Fruit fly (Drosophila melanogaster) whole organism, embryonic: ENCODE data around the gene NK7.1.

Experiments
- Ada2b ChIP-seq: fragments of 200-800 bp; sonication (Bioruptor generic); IDR thresholded peaks from 2 replicates; pipeline ENCODE4 v1.3.6; 2022; ENCODE audit warnings: missing biosample characterization, missing genetic modification characterization
- Atf-2 ChIP-seq: fragments of 200-800 bp; sonication (Bioruptor generic); optimal IDR thresholded peaks from 2 replicates; lab custom pipeline; 2016; ENCODE audit warnings: missing biosample characterization, missing genetic modification characterization
- CG10366 ChIP-seq: fragments of 200-800 bp; sonication (Bioruptor generic); IDR thresholded peaks from 2 replicates; pipeline ENCODE4 v1.3.6; 2022; ENCODE audit warnings: missing biosample characterization, missing genetic modification characterization
- CG10979 ChIP-seq: fragments of 200-800 bp; sonication (Bioruptor generic); optimal IDR thresholded peaks from 2 replicates; lab custom pipeline; 2018; ENCODE audit warnings: missing biosample characterization, mild to moderate bottlenecking, missing genetic modification characterization, moderate library complexity
- CG12391 ChIP-seq: fragments of 200-800 bp; sonication (Bioruptor generic); optimal IDR thresholded peaks from 3 replicates; lab custom pipeline; 2018; ENCODE audit warnings: missing biosample characterization, mild to moderate bottlenecking, missing genetic modification characterization, moderate library complexity
- CG12769 ChIP-seq: fragments of 200-800 bp; sonication (Bioruptor generic); optimal IDR thresholded peaks from 2 replicates; lab custom pipeline; 2019; ENCODE audit warnings: missing biosample characterization, mild to moderate bottlenecking, missing genetic modification characterization, moderate library complexity
- CG13775 ChIP-seq: fragments of 200-800 bp; sonication (Bioruptor generic); optimal IDR thresholded peaks from 3 replicates; lab custom pipeline; 2017; ENCODE audit warnings: missing biosample characterization, mild to moderate bottlenecking, missing genetic modification characterization
- CG13894 ChIP-seq: fragments of 200-800 bp; sonication (Bioruptor generic); optimal IDR thresholded peaks from 3 replicates; lab custom pipeline; 2018; ENCODE audit warnings: missing biosample characterization, mild to moderate bottlenecking, missing genetic modification characterization, moderate library complexity
- CG15269 ChIP-seq: fragments of 200-800 bp; sonication (Bioruptor generic); optimal IDR thresholded peaks from 2 replicates; lab custom pipeline; 2018; ENCODE audit warnings: missing biosample characterization, mild to moderate bottlenecking, missing genetic modification characterization, moderate library complexity
- CG17385 ChIP-seq: fragments of 200-800 bp; sonication (Bioruptor generic); optimal IDR thresholded peaks from 3 replicates; lab custom pipeline; 2018; ENCODE audit warnings: missing biosample characterization, mild to moderate bottlenecking, missing genetic modification characterization
- CG17612 ChIP-seq: fragments of 200-800 bp; sonication (Bioruptor generic); IDR thresholded peaks from 2 replicates; pipeline ENCODE4 v1.3.6; 2022; ENCODE audit warnings: missing biosample characterization, missing genetic modification characterization
- CG17829 ChIP-seq: fragments of 200-800 bp; optimal IDR thresholded peaks from 2 replicates; lab custom pipeline; 2019; ENCODE audit warnings: missing biosample characterization, mild to moderate bottlenecking, missing genetic modification characterization, moderate library complexity
- CG18262 ChIP-seq: fragments of 200-800 bp; optimal IDR thresholded peaks from 3 replicates; lab custom pipeline; 2019; ENCODE audit warnings: missing biosample characterization, mild to moderate bottlenecking, missing genetic modification characterization, moderate library complexity
- CG31365 ChIP-seq: fragments of 200-800 bp; sonication (Bioruptor generic); optimal IDR thresholded peaks from 2 replicates; lab custom pipeline; 2018; ENCODE audit warnings: missing biosample characterization, mild to moderate bottlenecking, missing genetic modification characterization
- CG3847 ChIP-seq: fragments of 200-800 bp; sonication (Bioruptor generic); IDR thresholded peaks from 2 replicates; pipeline ENCODE4 v1.3.6; 2022; ENCODE audit warnings: missing biosample characterization, missing genetic modification characterization
- CG4854 ChIP-seq: fragments of 200-800 bp; sonication (Bioruptor generic); optimal IDR thresholded peaks from 2 replicates; lab custom pipeline; 2016; ENCODE audit warnings: missing biosample characterization, missing genetic modification characterization, inconsistent platforms
- CG6683 ChIP-seq: fragments of 200-800 bp; sonication (Bioruptor generic); optimal IDR thresholded peaks from 2 replicates; lab custom pipeline; 2017; ENCODE audit warnings: missing biosample characterization, mild to moderate bottlenecking, missing genetic modification characterization, missing genetic modification reagents
- CG7556 ChIP-seq: fragments of 200-800 bp; sonication (Bioruptor generic); optimal IDR thresholded peaks from 2 replicates; lab custom pipeline; 2017; ENCODE audit warnings: missing biosample characterization, mild to moderate bottlenecking, missing genetic modification characterization
- CG8924 ChIP-seq: fragments of 200-800 bp; optimal IDR thresholded peaks from 3 replicates; lab custom pipeline; 2019; ENCODE audit warnings: missing biosample characterization, mild to moderate bottlenecking, missing genetic modification characterization, moderate library complexity
- CG9609 ChIP-seq: fragments of 200-800 bp; sonication (Bioruptor generic); optimal IDR thresholded peaks from 3 replicates; lab custom pipeline; 2016; ENCODE audit warnings: missing biosample characterization, missing genetic modification characterization
- CG9797 ChIP-seq: fragments of 200-800 bp; sonication (Bioruptor generic); optimal IDR thresholded peaks from 3 replicates; lab custom pipeline; 2018; ENCODE audit warnings: missing biosample characterization, mild to moderate bottlenecking, missing genetic modification characterization
- Camta ChIP-seq: fragments of 200-800 bp; sonication (Bioruptor generic); optimal IDR thresholded peaks from 2 replicates; lab custom pipeline; 2016; ENCODE audit warnings: missing biosample characterization, missing genetic modification characterization
- Dip3 ChIP-seq: fragments of 200-800 bp; sonication (Bioruptor generic); optimal IDR thresholded peaks from 3 replicates; lab custom pipeline; 2016; ENCODE audit warnings: missing biosample characterization, missing genetic modification characterization
- Dll ChIP-seq: fragments of 200-800 bp; sonication (Bioruptor generic); IDR thresholded peaks from 4 replicates; pipeline ENCODE4 v1.3.6; 2022; ENCODE audit warnings: missing biosample characterization, missing genetic modification characterization; ENCODE audit not compliant: partially characterized antibody
- Doc2 ChIP-seq: fragments of 200-800 bp; sonication (Bioruptor generic); IDR thresholded peaks from 2 replicates; pipeline ENCODE4 v1.3.6; 2022; ENCODE audit warnings: missing biosample characterization, missing genetic modification characterization
- Drgx ChIP-seq: fragments of 200-800 bp; sonication (Bioruptor generic); IDR thresholded peaks from 2 replicates; pipeline ENCODE4 v1.3.6; 2022; ENCODE audit warnings: missing biosample characterization, missing genetic modification characterization
- E2f1 ChIP-seq: fragments of 200-800 bp; sonication (Bioruptor generic); IDR thresholded peaks from 2 replicates; pipeline ENCODE4 v1.3.6; 2022; ENCODE audit warnings: missing biosample characterization, missing genetic modification characterization
- Hr78 ChIP-seq, 2 experiments: fragments of 200-800 bp in 1 of 2; fragments of >200 bp in 1 of 2; sonication (Bioruptor generic) in 1 of 2; optimal IDR thresholded peaks; 2 replicates each; lab custom pipeline; 2017 to 2019; ENCODE audit warnings: missing biosample characterization in 2 of 2, missing genetic modification characterization in 2 of 2, mild to moderate bottlenecking in 1 of 2, moderate library complexity in 1 of 2
- Lim3 ChIP-seq: fragments of 200-800 bp; sonication (Bioruptor generic); IDR thresholded peaks from 2 replicates; pipeline ENCODE4 v1.3.6; 2022; ENCODE audit warnings: missing biosample characterization, missing genetic modification characterization
- NK7.1 ChIP-seq: fragments of 200-800 bp; sonication (Bioruptor generic); optimal IDR thresholded peaks from 3 replicates; lab custom pipeline; 2016; ENCODE audit warnings: missing biosample characterization, missing genetic modification characterization
- Opbp ChIP-seq: fragments of 200-800 bp; sonication (Bioruptor generic); IDR thresholded peaks from 3 replicates; pipeline ENCODE4 v1.3.6; 2022; ENCODE audit warnings: missing biosample characterization, missing genetic modification characterization; ENCODE audit not compliant: partially characterized antibody
- Sox102F ChIP-seq: fragments of 200-800 bp; sonication (Bioruptor generic); optimal IDR thresholded peaks from 2 replicates; lab custom pipeline; 2018; ENCODE audit warnings: missing biosample characterization, mild to moderate bottlenecking, missing genetic modification characterization, moderate library complexity
- Ssrp ChIP-seq: fragments of 200-800 bp; sonication (Bioruptor generic); optimal IDR thresholded peaks from 2 replicates; lab custom pipeline; 2018; ENCODE audit warnings: missing biosample characterization, mild to moderate bottlenecking, missing genetic modification characterization, moderate library complexity
- Stat92E ChIP-seq, 3 experiments: fragments of >200 bp in 2 of 3; fragments of 200-800 bp in 1 of 3; sonication (Bioruptor generic) in 1 of 3; optimal IDR thresholded peaks; 2 replicates each; lab custom pipeline; 2017 to 2019; ENCODE audit warnings: missing biosample characterization in 3 of 3, missing genetic modification characterization in 3 of 3, mild to moderate bottlenecking in 1 of 3, moderate library complexity in 1 of 3
- bsh ChIP-seq, 2 experiments: fragments of 200-800 bp; sonication (Bioruptor generic); optimal IDR thresholded peaks; 2 replicates each; lab custom pipeline; 2017 to 2018; ENCODE audit warnings: mild to moderate bottlenecking in 2 of 2, missing biosample characterization in 2 of 2, missing genetic modification characterization in 2 of 2, moderate library complexity in 1 of 2
- cato ChIP-seq: fragments of 200-800 bp; sonication (Bioruptor generic); optimal IDR thresholded peaks from 2 replicates; lab custom pipeline; 2016; ENCODE audit warnings: missing biosample characterization, missing genetic modification characterization, borderline replicate concordance
- chn ChIP-seq: fragments of 200-800 bp; sonication (Bioruptor generic); optimal IDR thresholded peaks from 2 replicates; lab custom pipeline; 2016; ENCODE audit warnings: missing biosample characterization, missing genetic modification characterization
- cwo ChIP-seq: fragments of 200-800 bp; sonication (Bioruptor generic); optimal IDR thresholded peaks from 3 replicates; lab custom pipeline; 2017; ENCODE audit warnings: missing biosample characterization, missing genetic modification characterization, mild to moderate bottlenecking, moderate library complexity, missing genetic modification reagents
- dmrt99B ChIP-seq: fragments of 200-800 bp; sonication (Bioruptor generic); optimal IDR thresholded peaks from 2 replicates; lab custom pipeline; 2018; ENCODE audit warnings: missing biosample characterization, mild to moderate bottlenecking, missing genetic modification characterization, moderate library complexity
- fru ChIP-seq: fragments of >200 bp; optimal IDR thresholded peaks from 2 replicates; lab custom pipeline; 2017
- gsb ChIP-seq: fragments of 200-800 bp; sonication (Bioruptor generic); IDR thresholded peaks from 2 replicates; pipeline ENCODE4 v1.3.6; 2022; ENCODE audit warnings: missing biosample characterization, missing genetic modification characterization
- hb ChIP-seq: fragments of 200-800 bp; sonication (Bioruptor generic); IDR thresholded peaks from 3 replicates; pipeline ENCODE4 v1.3.6; 2022; ENCODE audit warnings: missing biosample characterization, missing genetic modification characterization; ENCODE audit not compliant: partially characterized antibody
- hbn ChIP-seq: fragments of 200-800 bp; sonication (Bioruptor generic); IDR thresholded peaks from 2 replicates; pipeline ENCODE4 v1.3.6; 2022; ENCODE audit warnings: missing biosample characterization, missing genetic modification characterization; ENCODE audit not compliant: partially characterized antibody
- kay ChIP-seq: fragments of 200-800 bp; sonication (Bioruptor generic); optimal IDR thresholded peaks from 2 replicates; lab custom pipeline; 2016; ENCODE audit warnings: missing biosample characterization, missing genetic modification characterization
- lab ChIP-seq: fragments of 200-800 bp; sonication (Bioruptor generic); optimal IDR thresholded peaks from 3 replicates; lab custom pipeline; 2017; ENCODE audit warnings: missing biosample characterization, missing genetic modification characterization, mild to moderate bottlenecking, moderate library complexity, missing genetic modification reagents
- prd ChIP-seq, 3 experiments: fragments of >200 bp in 2 of 3; fragments of 200-800 bp in 1 of 3; sonication (Bioruptor generic) in 1 of 3; optimal IDR thresholded peaks in 2 of 3; IDR thresholded peaks in 1 of 3; 2 replicates in 2 of 3; 3 replicates in 1 of 3; pipeline versions ENCODE4 v1.3.6 to Lab custom; 2017 to 2022; ENCODE audit warnings: missing biosample characterization in 1 of 3, missing genetic modification characterization in 1 of 3
- ranshi ChIP-seq: fragments of 200-800 bp; sonication (Bioruptor generic); IDR thresholded peaks from 2 replicates; pipeline ENCODE4 v1.3.6; 2022; ENCODE audit warnings: missing biosample characterization, missing genetic modification characterization
- schlank ChIP-seq: fragments of 200-800 bp; sonication (Bioruptor generic); optimal IDR thresholded peaks from 2 replicates; lab custom pipeline; 2018; ENCODE audit warnings: missing biosample characterization, mild to moderate bottlenecking, missing genetic modification characterization
- sisA ChIP-seq: fragments of 200-800 bp; sonication (Bioruptor generic); IDR thresholded peaks from 2 replicates; pipeline ENCODE4 v1.3.6; 2022; ENCODE audit warnings: missing biosample characterization, missing genetic modification characterization
- twi ChIP-seq: fragments of 200-800 bp; optimal IDR thresholded peaks from 2 replicates; lab custom pipeline; 2019; ENCODE audit warnings: missing biosample characterization, mild to moderate bottlenecking, missing genetic modification characterization, moderate library complexity

The NK7.1 gene

dm6 chr3R:14291431-14291830 lies 81.3 kb downstream of the NK7.1 start (continued):
- TF ChIP-seq CG9609 (GFP tag; lab: Kevin White, UChicago), result no peak
- TF ChIP-seq E2f1 (GFP tag; lab: Robert Waterston, UW), result no peak
- TF ChIP-seq Camta (GFP tag; lab: Kevin White, UChicago), result no peak
- no peak for TF ChIP-seq CG7556 (GFP tag; lab: Kevin White, UChicago)
- TF ChIP-seq lab (GFP tag; lab: Kevin White, UChicago), result peak; percentile 16
- no peak for TF ChIP-seq hb (GFP tag; lab: Robert Waterston, UW)
- no peak for TF ChIP-seq CG13894 (tag; lab: Kevin White, UChicago)
- TF ChIP-seq Hr78 (GFP tag; optimal IDR thresholded peaks at IDR 0.05; lab: Kevin White, UChicago), result no peak
- TF ChIP-seq CG10979, result peak; percentile 16
- TF ChIP-seq cwo (GFP tag; lab: Kevin White, UChicago), result no peak
- no peak for TF ChIP-seq CG17612
- TF ChIP-seq CG13775, result no peak
- peak; percentile 30; the same call in 1 of the 2 replicates for TF ChIP-seq Ada2b (GFP tag; lab: Robert Waterston, UW)
- no peak for TF ChIP-seq kay (GFP tag; lab: Kevin White, UChicago)
- no peak for TF ChIP-seq CG6683 (GFP tag; lab: Kevin White, UChicago)
- TF ChIP-seq Drgx (GFP tag; lab: Robert Waterston, UW), result peak; percentile 81
- peak; percentile 19 to 72 for TF ChIP-seq bsh (GFP tag; optimal IDR thresholded peaks at IDR 0.05; lab: Kevin White, UChicago)
- no peak for TF ChIP-seq sisA (GFP tag; lab: Robert Waterston, UW)
- peak; percentile 16 for TF ChIP-seq CG12391 (tag; lab: Kevin White, UChicago)
- no peak for TF ChIP-seq CG3847 (GFP tag; lab: Robert Waterston, UW)
- no peak for TF ChIP-seq NK7.1 (GFP tag; lab: Kevin White, UChicago)
- no peak for TF ChIP-seq schlank (tag; lab: Kevin White, UChicago)
- no peak for TF ChIP-seq CG12769 (tag; lab: Kevin White, UChicago)
- peak; percentile 19 for TF ChIP-seq dmrt99B
- no peak for TF ChIP-seq Opbp (GFP tag; lab: Robert Waterston, UW)
- peak; percentile 1 for TF ChIP-seq CG18262 (tag; lab: Kevin White, UChicago)
- TF ChIP-seq twi, result no peak
- TF ChIP-seq CG8924 (tag; lab: Kevin White, UChicago), result peak; percentile 5
- TF ChIP-seq Dip3 (GFP tag; lab: Kevin White, UChicago), result no peak
- no peak for TF ChIP-seq Stat92E (GFP tag; optimal IDR thresholded peaks at IDR 0.05; lab: Kevin White, UChicago)
- TF ChIP-seq CG4854, result no peak
- TF ChIP-seq CG9797 (GFP tag; lab: Kevin White, UChicago), result no peak
- no peak for TF ChIP-seq gsb (GFP tag; lab: Robert Waterston, UW)
- no peak for TF ChIP-seq Doc2
- no peak for TF ChIP-seq fru
- TF ChIP-seq CG10366 (GFP tag; lab: Robert Waterston, UW), result no peak
- TF ChIP-seq CG31365, result no peak
- no peak for TF ChIP-seq Lim3
- no peak for TF ChIP-seq cato (GFP tag; lab: Kevin White, UChicago)
- peak; percentile 13 for TF ChIP-seq Sox102F
- TF ChIP-seq hbn, result no peak
- no peak for TF ChIP-seq CG17829 (tag; lab: Kevin White, UChicago)
- no peak for TF ChIP-seq ranshi (GFP tag; lab: Robert Waterston, UW)
- no peak for TF ChIP-seq Dll
- no peak for TF ChIP-seq chn (GFP tag; lab: Kevin White, UChicago)
- no peak for TF ChIP-seq prd (optimal IDR thresholded peaks at IDR 0.05; lab: Kevin White, UChicago)
- peak; percentile 28; the same call in 1 of the 3 replicates for TF ChIP-seq prd (GFP tag; IDR thresholded peaks at IDR 0.05; lab: Robert Waterston, UW)
- TF ChIP-seq CG17385 (GFP tag; lab: Kevin White, UChicago), result peak; percentile 3
- peak; percentile 51 for TF ChIP-seq CG15269 (tag; lab: Kevin White, UChicago)
- TF ChIP-seq Atf-2 (GFP tag; lab: Kevin White, UChicago), result no peak
- TF ChIP-seq Ssrp (tag; lab: Kevin White, UChicago), result peak; percentile 22
